Worm (Caenorhabditis elegans): ENCODE data around the gene vhl-1.

The vhl-1 gene

ce11 chrX:11307056-11307455 lies at the start of gene vhl-1:
Gene vhl-1, plus strand, starts transcription at chrX:11307356.
- no peak for TF ChIP-seq lsy-2 (tag; optimal IDR thresholded peaks at IDR 0.05)
- no peak for TF ChIP-seq cnd-1 (tag; optimal IDR thresholded peaks at IDR 0.05)
- no peak for TF ChIP-seq sem-2 (GFP tag; optimal IDR thresholded peaks at IDR 0.05)
- no peak for TF ChIP-seq tbx-8 (GFP tag; optimal IDR thresholded peaks at IDR 0.05)
- TF ChIP-seq ces-1 (GFP tag; optimal IDR thresholded peaks at IDR 0.05) = no peak
- no peak for TF ChIP-seq ceh-83 (GFP tag; optimal IDR thresholded peaks at IDR 0.05)
- TF ChIP-seq ham-2 (GFP tag; optimal IDR thresholded peaks at IDR 0.05) = no peak
- TF ChIP-seq nhr-12 (tag; optimal IDR thresholded peaks at IDR 0.05) = no peak
- TF ChIP-seq ceh-43 (GFP tag; optimal IDR thresholded peaks at IDR 0.05) = no peak
- no peak for TF ChIP-seq pha-4 (tag; optimal IDR thresholded peaks at IDR 0.05)
- no peak for TF ChIP-seq flh-1 (GFP tag; optimal IDR thresholded peaks at IDR 0.05)
- TF ChIP-seq mep-1 (tag; optimal IDR thresholded peaks at IDR 0.05) = no peak
- no peak for TF ChIP-seq ztf-11 (tag; optimal IDR thresholded peaks at IDR 0.05)
- no peak for TF ChIP-seq blmp-1 (tag; optimal IDR thresholded peaks at IDR 0.05)
- TF ChIP-seq mab-5 (tag; optimal IDR thresholded peaks at IDR 0.05) = no peak
- no peak for TF ChIP-seq unc-39 (tag; optimal IDR thresholded peaks at IDR 0.05)
- TF ChIP-seq hlh-1 (tag; optimal IDR thresholded peaks at IDR 0.05) = no peak
- no peak for TF ChIP-seq lin-13 (tag; optimal IDR thresholded peaks at IDR 0.05)
- no peak for TF ChIP-seq M03D4.4 (tag; optimal IDR thresholded peaks at IDR 0.05)

- TF ChIP-seq sem-2 (GFP tag; optimal IDR thresholded peaks at IDR 0.05) (no peak), hlh-1 (tag; optimal IDR thresholded peaks at IDR 0.05) (no peak), mep-1 (tag; optimal IDR thresholded peaks at IDR 0.05) (peak; percentile 84), lsy-2 (tag; optimal IDR thresholded peaks at IDR 0.05) (peak; percentile 32), unc-39 (tag; optimal IDR thresholded peaks at IDR 0.05) (no peak), mls-2 (tag; optimal IDR thresholded peaks at IDR 0.05) (peak; percentile 35), drap-1 (GFP tag; optimal IDR thresholded peaks at IDR 0.05) (peak; percentile 39), lin-32 (GFP tag; optimal IDR thresholded peaks at IDR 0.05) (no peak), unc-120 (tag; optimal IDR thresholded peaks at IDR 0.05; ENCODE audit: poor library complexity, severe bottlenecking) (peak; percentile 43), bed-3 (GFP tag; optimal IDR thresholded peaks at IDR 0.05) (no peak), unc-62 (GFP tag; optimal IDR thresholded peaks at IDR 0.05) (no peak), ceh-43 (GFP tag; optimal IDR thresholded peaks at IDR 0.05) (peak; percentile 1), blmp-1 (tag; optimal IDR thresholded peaks at IDR 0.05) (peak; percentile 49), elt-1 (tag; optimal IDR thresholded peaks at IDR 0.05; ENCODE audit: borderline replicate concordance, insufficient read depth) (no peak), mab-5 (tag; optimal IDR thresholded peaks at IDR 0.05) (no peak), pha-4 (tag; optimal IDR thresholded peaks at IDR 0.05) (peak; percentile 38), ceh-83 (GFP tag; optimal IDR thresholded peaks at IDR 0.05) (no peak), sptf-1 (tag; optimal IDR thresholded peaks at IDR 0.05) (peak; percentile 50), cnd-1 (tag; optimal IDR thresholded peaks at IDR 0.05) (peak; percentile 24), ces-1 (GFP tag; optimal IDR thresholded peaks at IDR 0.05) (peak; percentile 88), snpc-4 (tag; optimal IDR thresholded peaks at IDR 0.05) (no peak), flh-1 (GFP tag; optimal IDR thresholded peaks at IDR 0.05) (no peak), ztf-11 (tag; optimal IDR thresholded peaks at IDR 0.05) (peak; percentile 27)
Measured at ce11 chrX:11262319-11263074, 44.7 kb upstream of the vhl-1 start, which contains the start of gene C03A3.2. Gene C03A3.2, plus strand, starts transcription at chrX:11262848.

- TF ChIP-seq lin-32 (GFP tag; optimal IDR thresholded peaks at IDR 0.05) = no peak
- no peak for TF ChIP-seq cnd-1 (tag; optimal IDR thresholded peaks at IDR 0.05)
- no peak for TF ChIP-seq ceh-39 (tag; optimal IDR thresholded peaks at IDR 0.05)
- no peak for TF ChIP-seq unc-39 (tag; optimal IDR thresholded peaks at IDR 0.05)
- TF ChIP-seq ceh-43 (GFP tag; optimal IDR thresholded peaks at IDR 0.05) = no peak
- TF ChIP-seq flh-1 (GFP tag; optimal IDR thresholded peaks at IDR 0.05) = no peak
- TF ChIP-seq sptf-1 (tag; optimal IDR thresholded peaks at IDR 0.05) = no peak
- TF ChIP-seq mls-2 (tag; optimal IDR thresholded peaks at IDR 0.05) = no peak
- TF ChIP-seq tbx-8 (GFP tag; optimal IDR thresholded peaks at IDR 0.05) = no peak
- TF ChIP-seq nhr-237 (tag; optimal IDR thresholded peaks at IDR 0.05) = no peak
- no peak for TF ChIP-seq M03D4.4 (tag; optimal IDR thresholded peaks at IDR 0.05)
- TF ChIP-seq ceh-83 (GFP tag; optimal IDR thresholded peaks at IDR 0.05) = no peak
Measured at ce11 chrX:11264715-11265114, 42.4 kb upstream of the vhl-1 start.

- no peak for TF ChIP-seq ceh-83 (GFP tag; optimal IDR thresholded peaks at IDR 0.05)
- TF ChIP-seq mab-5 (tag; optimal IDR thresholded peaks at IDR 0.05) = no peak
- no peak for TF ChIP-seq hlh-1 (tag; optimal IDR thresholded peaks at IDR 0.05)
- TF ChIP-seq elt-1 (tag; optimal IDR thresholded peaks at IDR 0.05; ENCODE audit: borderline replicate concordance, insufficient read depth) = no peak
- TF ChIP-seq blmp-1 (tag; optimal IDR thresholded peaks at IDR 0.05) = no peak
- TF ChIP-seq M03D4.4 (tag; optimal IDR thresholded peaks at IDR 0.05) = no peak
- TF ChIP-seq cnd-1 (tag; optimal IDR thresholded peaks at IDR 0.05) = no peak
- TF ChIP-seq nhr-237 (tag; optimal IDR thresholded peaks at IDR 0.05) = no peak
- no peak for TF ChIP-seq unc-39 (tag; optimal IDR thresholded peaks at IDR 0.05)
Measured at ce11 chrX:11266711-11267110, 40.4 kb upstream of the vhl-1 start, which contains the start of gene C03A3.9. Gene C03A3.9, plus strand, starts transcription at chrX:11267011.

Measured in whole organism, mixed stage, embryonic.